Fruit fly (Drosophila melanogaster): Measurements from ENCODE around the gene Sirt7.
A peak's percentile ranks its signal among the peaks of the same experiment; 100 is the strongest.

DNA sequence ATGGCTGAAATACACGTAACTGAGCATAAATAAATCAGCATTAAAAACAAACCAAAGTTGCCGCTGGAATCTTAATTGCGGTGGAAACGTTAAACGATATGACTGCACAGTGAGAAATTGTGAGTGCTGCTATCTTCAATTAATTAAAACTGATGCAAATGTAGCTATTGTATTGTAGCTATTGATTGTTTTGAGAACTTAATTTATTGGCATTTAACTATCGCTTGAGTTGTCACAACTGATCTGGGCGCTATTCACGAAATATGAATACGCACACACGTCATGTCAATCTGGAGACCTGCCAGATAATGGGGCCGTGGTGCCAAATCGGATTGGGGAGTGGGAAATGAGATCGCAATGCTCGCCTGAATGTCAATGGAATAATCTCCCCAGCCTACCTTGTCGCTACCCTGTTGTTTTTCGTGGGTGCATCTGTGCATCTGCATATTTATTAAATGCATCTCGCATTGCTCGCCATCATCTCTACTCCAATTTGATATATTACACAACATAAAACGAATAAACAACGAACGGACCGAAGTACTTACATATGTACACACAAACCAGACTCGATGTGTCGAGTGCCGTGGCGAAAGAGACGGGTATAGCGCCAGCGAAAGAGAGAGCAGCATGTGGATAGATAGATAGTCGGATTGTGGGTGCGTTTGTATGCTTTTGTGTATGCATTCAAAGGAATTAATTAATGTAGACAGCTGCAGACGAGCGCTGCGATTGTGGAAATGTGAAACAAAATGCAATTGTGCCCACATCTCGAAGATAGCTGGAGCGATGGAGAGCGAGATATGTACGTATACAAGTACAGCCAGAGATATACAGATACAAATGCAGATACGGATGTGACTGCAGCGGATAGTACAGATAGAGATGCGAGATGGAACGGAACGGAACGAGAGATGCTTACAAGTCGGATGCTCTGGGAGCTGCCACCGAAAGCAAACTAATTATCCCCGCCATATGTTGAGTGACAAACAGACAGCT lies 28.0 kb downstream of the Sirt7 start:
- TF ChIP-seq CG4496 (GFP tag; IDR thresholded peaks at IDR 0.05), result no peak
- no peak for TF ChIP-seq CG34367 (tag; optimal IDR thresholded peaks at IDR 0.05)
- peak; percentile 28 for TF ChIP-seq CG8301 (tag; optimal IDR thresholded peaks at IDR 0.05)
- TF ChIP-seq D1 (tag; optimal IDR thresholded peaks at IDR 0.05), result no peak
- peak; percentile 31 for TF ChIP-seq EcR (GFP tag; optimal IDR thresholded peaks at IDR 0.05)
- no peak for TF ChIP-seq CG13204 (GFP tag; optimal IDR thresholded peaks at IDR 0.05)
- TF ChIP-seq CG14655 (GFP tag; optimal IDR thresholded peaks at IDR 0.05), result peak; percentile 29
- peak; percentile 58 for TF ChIP-seq CG8159 (tag; optimal IDR thresholded peaks at IDR 0.05)
- TF ChIP-seq CG32121 (GFP tag; IDR thresholded peaks at IDR 0.05), result no peak
- peak; percentile 45 for TF ChIP-seq CG9948 (tag; optimal IDR thresholded peaks at IDR 0.05)
- peak; percentile 50 for TF ChIP-seq CG17806 (tag; optimal IDR thresholded peaks at IDR 0.05)
- peak; percentile 33 for TF ChIP-seq CG15710 (tag; optimal IDR thresholded peaks at IDR 0.05)
